Fruit fly (Drosophila melanogaster): Measurements from ENCODE around the gene Uba2.

dm6 chr3L:8097101-8097500, 30.5 kb downstream of the Uba2 start:
- no peak for TF ChIP-seq fru (GFP tag; optimal IDR thresholded peaks at IDR 0.05)
- TF ChIP-seq h (GFP tag; optimal IDR thresholded peaks at IDR 0.05): no peak
- no peak for TF ChIP-seq Myc (optimal IDR thresholded peaks at IDR 0.05)
- TF ChIP-seq br (GFP tag; optimal IDR thresholded peaks at IDR 0.05): no peak
- TF ChIP-seq jim (GFP tag; optimal IDR thresholded peaks at IDR 0.05): no peak

All from whole organism, wandering third instar larva.